Fruit fly (Drosophila melanogaster) whole organism, embryonic: Measurements from ENCODE around the gene Iris.

Source experiments
- Asciz ChIP-seq: fragments of 200-800 bp; sonication (Bioruptor generic); optimal IDR thresholded peaks from 2 replicates; lab custom pipeline; 2017; ENCODE audit warnings: missing biosample characterization, mild to moderate bottlenecking, missing genetic modification characterization, missing genetic modification reagents
- Atf3 ChIP-seq: fragments of 200-800 bp; sonication (Bioruptor generic); optimal IDR thresholded peaks from 3 replicates; lab custom pipeline; 2016; ENCODE audit warnings: missing biosample characterization, missing genetic modification characterization
- Bgb ChIP-seq: fragments of 200-800 bp; sonication (Bioruptor generic); IDR thresholded peaks from 2 replicates; pipeline ENCODE4 v1.3.6; 2022; ENCODE audit warnings: missing biosample characterization, missing genetic modification characterization; ENCODE audit not compliant: partially characterized antibody
- CG10147 ChIP-seq: fragments of 200-800 bp; sonication (Bioruptor generic); optimal IDR thresholded peaks from 2 replicates; lab custom pipeline; 2019; ENCODE audit warnings: missing biosample characterization, mild to moderate bottlenecking, missing genetic modification characterization, moderate library complexity
- CG10267 ChIP-seq: fragments of 200-800 bp; sonication (Bioruptor generic); optimal IDR thresholded peaks from 2 replicates; lab custom pipeline; 2018; ENCODE audit warnings: missing biosample characterization, mild to moderate bottlenecking, missing genetic modification characterization, moderate library complexity
- CG10431 ChIP-seq: fragments of 200-800 bp; sonication (Bioruptor generic); optimal IDR thresholded peaks from 3 replicates; lab custom pipeline; 2018; ENCODE audit warnings: missing biosample characterization, mild to moderate bottlenecking, missing genetic modification characterization
- CG10979 ChIP-seq: fragments of 200-800 bp; sonication (Bioruptor generic); optimal IDR thresholded peaks from 2 replicates; lab custom pipeline; 2018; ENCODE audit warnings: missing biosample characterization, mild to moderate bottlenecking, missing genetic modification characterization, moderate library complexity
- CG11456 ChIP-seq: fragments of 200-800 bp; sonication (Bioruptor generic); IDR thresholded peaks from 3 replicates; pipeline ENCODE4 v1.3.6; 2022; ENCODE audit warnings: missing biosample characterization, missing genetic modification characterization
- CG12236 ChIP-seq: fragments of 200-800 bp; sonication (Bioruptor generic); optimal IDR thresholded peaks from 2 replicates; lab custom pipeline; 2016; ENCODE audit warnings: missing biosample characterization, missing genetic modification characterization
- CG1233 ChIP-seq: fragments of 200-800 bp; sonication (Bioruptor generic); optimal IDR thresholded peaks from 4 replicates; lab custom pipeline; 2018; ENCODE audit warnings: missing biosample characterization, mild to moderate bottlenecking, missing genetic modification characterization
- CG12744 ChIP-seq: fragments of 200-800 bp; sonication (Bioruptor generic); optimal IDR thresholded peaks from 2 replicates; lab custom pipeline; 2016; ENCODE audit warnings: missing biosample characterization, missing genetic modification characterization
- CG15073 ChIP-seq: fragments of 200-800 bp; sonication (Bioruptor generic); optimal IDR thresholded peaks from 2 replicates; lab custom pipeline; 2016; ENCODE audit warnings: missing biosample characterization, missing genetic modification characterization
- CG15269 ChIP-seq: fragments of 200-800 bp; sonication (Bioruptor generic); optimal IDR thresholded peaks from 2 replicates; lab custom pipeline; 2018; ENCODE audit warnings: missing biosample characterization, mild to moderate bottlenecking, missing genetic modification characterization, moderate library complexity
- CG17385 ChIP-seq: fragments of 200-800 bp; sonication (Bioruptor generic); optimal IDR thresholded peaks from 3 replicates; lab custom pipeline; 2018; ENCODE audit warnings: missing biosample characterization, mild to moderate bottlenecking, missing genetic modification characterization
- CG2199 ChIP-seq: fragments of 200-800 bp; sonication (Bioruptor generic); IDR thresholded peaks from 3 replicates; pipeline ENCODE4 v1.3.6; 2022; ENCODE audit warnings: missing biosample characterization, missing genetic modification characterization
- CG2678 ChIP-seq: fragments of 200-800 bp; sonication (Bioruptor generic); optimal IDR thresholded peaks from 3 replicates; lab custom pipeline; 2019; ENCODE audit warnings: missing biosample characterization, mild to moderate bottlenecking, missing genetic modification characterization, moderate library complexity
- CG30403 ChIP-seq: fragments of 200-800 bp; sonication (Bioruptor generic); optimal IDR thresholded peaks from 3 replicates; lab custom pipeline; 2016; ENCODE audit warnings: missing biosample characterization, missing genetic modification characterization
- CG33557 ChIP-seq: fragments of 200-800 bp; sonication (Bioruptor generic); optimal IDR thresholded peaks from 2 replicates; lab custom pipeline; 2019; ENCODE audit warnings: missing biosample characterization, mild to moderate bottlenecking, missing genetic modification characterization, moderate library complexity
- CG3847 ChIP-seq: fragments of 200-800 bp; sonication (Bioruptor generic); IDR thresholded peaks from 2 replicates; pipeline ENCODE4 v1.3.6; 2022; ENCODE audit warnings: missing biosample characterization, missing genetic modification characterization
- CG4617 ChIP-seq: fragments of 200-800 bp; sonication (Bioruptor generic); optimal IDR thresholded peaks from 3 replicates; lab custom pipeline; 2016; ENCODE audit warnings: missing biosample characterization, missing genetic modification characterization, borderline replicate concordance
- CG5180 ChIP-seq: fragments of 200-800 bp; sonication (Bioruptor generic); optimal IDR thresholded peaks from 3 replicates; lab custom pipeline; 2017; ENCODE audit warnings: missing biosample characterization, missing genetic modification characterization, mild to moderate bottlenecking, moderate library complexity, missing genetic modification reagents
- CG7839 ChIP-seq: fragments of 200-800 bp; sonication (Bioruptor generic); optimal IDR thresholded peaks from 3 replicates; lab custom pipeline; 2018; ENCODE audit warnings: missing biosample characterization, mild to moderate bottlenecking, missing genetic modification characterization, moderate library complexity
- CG8281 ChIP-seq: fragments of 200-800 bp; sonication (Bioruptor generic); optimal IDR thresholded peaks from 2 replicates; lab custom pipeline; 2018; ENCODE audit warnings: missing biosample characterization, mild to moderate bottlenecking, missing genetic modification characterization, moderate library complexity
- CG8765 ChIP-seq: fragments of 200-800 bp; sonication (Bioruptor generic); IDR thresholded peaks from 2 replicates; pipeline ENCODE4 v1.3.6; 2022; ENCODE audit warnings: missing biosample characterization, missing genetic modification characterization
- CG9876 ChIP-seq: fragments of 200-800 bp; sonication (Bioruptor generic); optimal IDR thresholded peaks from 2 replicates; lab custom pipeline; 2016; ENCODE audit warnings: missing biosample characterization, missing genetic modification characterization
- Dad ChIP-seq: fragments of 200-800 bp; sonication (Bioruptor generic); optimal IDR thresholded peaks from 3 replicates; lab custom pipeline; 2016; ENCODE audit warnings: missing biosample characterization, missing genetic modification characterization
- Drgx ChIP-seq: fragments of 200-800 bp; sonication (Bioruptor generic); IDR thresholded peaks from 2 replicates; pipeline ENCODE4 v1.3.6; 2022; ENCODE audit warnings: missing biosample characterization, missing genetic modification characterization
- ERR ChIP-seq: fragments of 200-800 bp; sonication (Bioruptor generic); optimal IDR thresholded peaks from 2 replicates; lab custom pipeline; 2016; ENCODE audit warnings: missing biosample characterization, missing genetic modification characterization
- Elba2 ChIP-seq: fragments of 200-800 bp; sonication (Bioruptor generic); optimal IDR thresholded peaks from 3 replicates; lab custom pipeline; 2016; ENCODE audit warnings: missing biosample characterization, missing genetic modification characterization
- HmgD ChIP-seq: fragments of 200-800 bp; sonication (Bioruptor generic); optimal IDR thresholded peaks from 3 replicates; lab custom pipeline; 2016; ENCODE audit warnings: missing biosample characterization, missing genetic modification characterization
- Med ChIP-seq: fragments of 200-800 bp; sonication (Bioruptor generic); peaks from one replicate; lab custom pipeline; 2016; ENCODE audit warnings: missing biosample characterization, missing genetic modification characterization, mild to moderate bottlenecking, inconsistent platforms, moderate library complexity
- Spps ChIP-seq: fragments of 200-800 bp; sonication (Bioruptor generic); optimal IDR thresholded peaks from 2 replicates; lab custom pipeline; 2018; ENCODE audit warnings: missing biosample characterization, mild to moderate bottlenecking, missing genetic modification characterization
- Trl ChIP-seq, 3 experiments: fragments of >200 bp in 2 of 3; fragments of 200-800 bp in 1 of 3; sonication (Bioruptor generic) in 1 of 3; optimal IDR thresholded peaks; 2 replicates in 1 of 3; 3 replicates in 2 of 3; lab custom pipeline; 2016 to 2017; ENCODE audit warnings: missing biosample characterization in 1 of 3, missing genetic modification characterization in 1 of 3
- Xbp1 ChIP-seq: fragments of 200-800 bp; sonication (Bioruptor generic); optimal IDR thresholded peaks from 3 replicates; lab custom pipeline; 2016; ENCODE audit warnings: missing biosample characterization, mild to moderate bottlenecking, missing genetic modification characterization
- ase ChIP-seq: fragments of 200-800 bp; sonication (Bioruptor generic); IDR thresholded peaks from 3 replicates; pipeline ENCODE4 v1.3.6; 2022; ENCODE audit warnings: missing biosample characterization, missing genetic modification characterization
- ato ChIP-seq: fragments of 200-800 bp; sonication (Bioruptor generic); IDR thresholded peaks from 2 replicates; pipeline ENCODE4 v1.3.6; 2022; ENCODE audit warnings: missing biosample characterization, missing genetic modification characterization; ENCODE audit not compliant: partially characterized antibody
- az2 ChIP-seq: fragments of 200-800 bp; sonication (Bioruptor generic); optimal IDR thresholded peaks from 3 replicates; lab custom pipeline; 2016; ENCODE audit warnings: missing biosample characterization, missing genetic modification characterization
- bcd ChIP-seq: fragments of 200-800 bp; sonication (Bioruptor generic); optimal IDR thresholded peaks from 2 replicates; lab custom pipeline; 2017; ENCODE audit warnings: missing biosample characterization, mild to moderate bottlenecking, missing genetic modification characterization
- cg ChIP-seq: fragments of 200-800 bp; sonication (Bioruptor generic); optimal IDR thresholded peaks from 3 replicates; lab custom pipeline; 2019; ENCODE audit warnings: missing biosample characterization, mild to moderate bottlenecking, missing genetic modification characterization, moderate library complexity
- crol ChIP-seq: fragments of 200-800 bp; sonication (Bioruptor generic); IDR thresholded peaks from 2 replicates; pipeline ENCODE4 v1.3.6; 2022; ENCODE audit warnings: missing biosample characterization, missing genetic modification characterization
- fd96Cb ChIP-seq: fragments of 200-800 bp; sonication (Bioruptor generic); optimal IDR thresholded peaks from 2 replicates; lab custom pipeline; 2018; ENCODE audit warnings: missing biosample characterization, mild to moderate bottlenecking, missing genetic modification characterization, moderate library complexity
- fru ChIP-seq: fragments of >200 bp; optimal IDR thresholded peaks from 2 replicates; lab custom pipeline; 2017
- gsb ChIP-seq: fragments of 200-800 bp; sonication (Bioruptor generic); IDR thresholded peaks from 2 replicates; pipeline ENCODE4 v1.3.6; 2022; ENCODE audit warnings: missing biosample characterization, missing genetic modification characterization
- jumu ChIP-seq: fragments of 200-800 bp; sonication (Bioruptor generic); optimal IDR thresholded peaks from 3 replicates; lab custom pipeline; 2016; ENCODE audit warnings: missing biosample characterization, missing genetic modification characterization
- otp ChIP-seq: fragments of 200-800 bp; sonication (Bioruptor generic); IDR thresholded peaks from 3 replicates; pipeline ENCODE4, ENCODE4 v1.3.6; 2022; ENCODE audit warnings: missing biosample characterization, missing genetic modification characterization
- pan ChIP-seq, 4 experiments: fragments of >200 bp in 3 of 4; fragments of 200-800 bp in 1 of 4; sonication (Bioruptor generic) in 1 of 4; optimal IDR thresholded peaks in 3 of 4; IDR thresholded peaks in 1 of 4; 2 replicates each; pipeline versions ENCODE4 v1.3.6 to Lab custom; 2017 to 2022; ENCODE audit warnings: missing biosample characterization in 2 of 4, missing genetic modification characterization in 2 of 4, mixed read lengths in 1 of 4
- vnd ChIP-seq: fragments of 200-800 bp; sonication (Bioruptor generic); IDR thresholded peaks from 3 replicates; pipeline ENCODE4 v1.3.6; 2022; ENCODE audit warnings: missing biosample characterization, missing genetic modification characterization; ENCODE audit not compliant: partially characterized antibody
- wdn ChIP-seq: fragments of 200-800 bp; sonication (Bioruptor generic); IDR thresholded peaks from 2 replicates; pipeline ENCODE4 v1.3.6; 2022; ENCODE audit warnings: missing biosample characterization, missing genetic modification characterization
- yki ChIP-seq: fragments of >200 bp; optimal IDR thresholded peaks from 3 replicates; lab custom pipeline; 2018
- zfh2 ChIP-seq: fragments of 200-800 bp; sonication (Bioruptor generic); optimal IDR thresholded peaks from 2 replicates; lab custom pipeline; 2016; ENCODE audit warnings: missing biosample characterization, missing genetic modification characterization

Gene Iris

DNA sequence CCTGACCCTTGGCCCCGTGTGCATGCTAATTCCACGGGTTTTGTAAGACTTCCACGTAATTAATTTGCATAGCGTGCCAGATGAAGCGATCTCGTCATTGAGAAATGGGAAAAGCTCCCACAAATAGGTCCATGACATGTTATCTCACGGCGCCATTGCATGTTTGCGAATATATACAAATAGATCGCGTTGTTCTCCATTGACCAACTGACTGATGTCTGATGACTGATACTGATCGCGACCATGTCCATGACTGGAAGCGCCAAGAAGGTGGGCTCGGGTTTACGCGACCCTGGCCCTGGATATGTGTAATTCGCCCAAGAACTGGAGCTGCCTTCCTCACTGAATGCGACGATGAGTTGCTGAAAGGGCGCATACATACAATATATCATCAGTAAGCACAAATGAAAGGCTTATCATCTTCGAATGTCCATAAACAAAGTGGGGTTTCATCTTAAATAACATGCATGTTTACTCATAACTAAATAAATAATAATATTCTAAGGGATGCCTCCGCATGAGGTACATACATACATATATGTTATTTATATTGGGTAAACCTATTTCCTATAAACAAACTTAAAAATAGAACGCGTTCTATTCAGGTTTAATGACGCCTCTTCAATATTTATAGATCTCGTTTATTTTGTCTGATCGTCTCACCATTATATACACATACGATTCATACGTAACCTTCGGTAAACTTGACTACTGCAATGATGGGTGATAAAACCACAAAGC is 10.7 kb downstream of the Iris start (continued):
- no peak for TF ChIP-seq gsb
- TF ChIP-seq CG3847 (GFP tag; lab: Robert Waterston, UW), result no peak
- TF ChIP-seq Drgx (GFP tag; lab: Robert Waterston, UW), result no peak
- no peak for TF ChIP-seq wdn
- TF ChIP-seq CG11456 (GFP tag; lab: Robert Waterston, UW), result no peak
- TF ChIP-seq ato, result no peak
- TF ChIP-seq CG10267 (tag; lab: Kevin White, UChicago), result peak; percentile 30
- no peak for TF ChIP-seq yki
- TF ChIP-seq pan (optimal IDR thresholded peaks at IDR 0.05; lab: Kevin White, UChicago), result no peak
- TF ChIP-seq pan (GFP tag; optimal IDR thresholded peaks at IDR 0.05 in 1 of 2, IDR thresholded peaks at IDR 0.05 in 1 of 2), result no peak
- TF ChIP-seq CG10147 (GFP tag; lab: Kevin White, UChicago), result no peak
- peak; percentile 83 for TF ChIP-seq CG33557
- peak; percentile 5 for TF ChIP-seq CG5180 (GFP tag; lab: Kevin White, UChicago)
- peak; percentile 80 for TF ChIP-seq Med (GFP tag; lab: Kevin White, UChicago)
- peak; percentile 33 for TF ChIP-seq CG10431 (GFP tag; lab: Kevin White, UChicago)
- peak; percentile 37 for TF ChIP-seq CG7839 (tag; lab: Kevin White, UChicago)
- TF ChIP-seq Asciz (GFP tag; lab: Kevin White, UChicago), result peak; percentile 75
- no peak for TF ChIP-seq Bgb
- no peak for TF ChIP-seq CG12236
- no peak for TF ChIP-seq CG12744 (GFP tag; lab: Kevin White, UChicago)
- TF ChIP-seq CG8765, result no peak
- TF ChIP-seq bcd, result peak; percentile 23
- TF ChIP-seq az2 (GFP tag; lab: Kevin White, UChicago), result no peak
- TF ChIP-seq otp (GFP tag; lab: Robert Waterston, UW), result no peak
- no peak for TF ChIP-seq CG9876 (GFP tag; lab: Kevin White, UChicago)
- TF ChIP-seq Atf3, result no peak
- TF ChIP-seq crol (GFP tag; lab: Robert Waterston, UW), result no peak
- peak; percentile 29 for TF ChIP-seq fd96Cb
- no peak for TF ChIP-seq CG15073
- TF ChIP-seq CG8281 (tag; lab: Kevin White, UChicago), result peak; percentile 27
- TF ChIP-seq Spps (tag; lab: Kevin White, UChicago), result peak; percentile 48
- TF ChIP-seq ase (GFP tag; lab: Robert Waterston, UW), result no peak
- TF ChIP-seq CG10979 (tag; lab: Kevin White, UChicago), result peak; percentile 52
- no peak for TF ChIP-seq jumu
- TF ChIP-seq Dad (GFP tag; lab: Kevin White, UChicago), result no peak
- TF ChIP-seq CG2678, result peak; percentile 72
- TF ChIP-seq cg (GFP tag; lab: Kevin White, UChicago), result no peak
- TF ChIP-seq CG2199 (GFP tag; lab: Robert Waterston, UW), result no peak
- peak; percentile 20 for TF ChIP-seq CG17385 (GFP tag; lab: Kevin White, UChicago)
- no peak for TF ChIP-seq Elba2 (GFP tag; lab: Kevin White, UChicago)
- TF ChIP-seq CG30403 (GFP tag; lab: Kevin White, UChicago), result no peak
- TF ChIP-seq Xbp1 (GFP tag; lab: Kevin White, UChicago), result no peak
- TF ChIP-seq zfh2 (GFP tag; lab: Kevin White, UChicago), result no peak
- TF ChIP-seq vnd (GFP tag; lab: Robert Waterston, UW), result no peak
- no peak for TF ChIP-seq fru (lab: Kevin White, UChicago)
- TF ChIP-seq CG1233 (GFP tag; lab: Kevin White, UChicago), result peak; percentile 45
- no peak for TF ChIP-seq ERR (GFP tag; lab: Kevin White, UChicago)
- no peak for TF ChIP-seq CG4617
- TF ChIP-seq Trl (optimal IDR thresholded peaks at IDR 0.05; lab: Kevin White, UChicago), result no peak
- no peak for TF ChIP-seq Trl (GFP tag; optimal IDR thresholded peaks at IDR 0.05; lab: Kevin White, UChicago)
- no peak for TF ChIP-seq HmgD (GFP tag; lab: Kevin White, UChicago)
- no peak for TF ChIP-seq CG15269
